Worm (Caenorhabditis elegans) whole organism, early embryonic: ENCODE measurements around the gene C50B6.1.

ENCODE experiments used
- B0310.2 ChIP-seq: sonication (generic microtip); optimal IDR thresholded peaks from 2 replicates; lab custom pipeline; 2016; ENCODE audit warnings: mild to moderate bottlenecking, missing genetic modification characterization, missing compliant biosample characterization
- ama-1 ChIP-seq: fragments of 150-350 bp; optimal IDR thresholded peaks from 2 replicates; lab custom pipeline; 2014
- ceh-13 ChIP-seq: fragments of 200-800 bp; sonication (Bioruptor generic); optimal IDR thresholded peaks from 2 replicates; lab custom pipeline; 2018; ENCODE audit warnings: mild to moderate bottlenecking, missing genetic modification characterization, missing compliant biosample characterization
- ets-7 ChIP-seq: sonication (generic microtip); optimal IDR thresholded peaks from 2 replicates; lab custom pipeline; 2016; ENCODE audit warnings: missing genotype, missing genetic modification characterization, missing compliant biosample characterization
- hmbx-1 ChIP-seq: sonication (generic microtip); optimal IDR thresholded peaks from 2 replicates; lab custom pipeline; 2016; ENCODE audit warnings: mild to moderate bottlenecking, missing genetic modification characterization, missing compliant biosample characterization
- hmg-4 ChIP-seq: fragments of 200-800 bp; sonication (Bioruptor generic); optimal IDR thresholded peaks from 2 replicates; lab custom pipeline; 2018; ENCODE audit warnings: mild to moderate bottlenecking, missing genetic modification characterization, missing compliant biosample characterization
- tbx-11 ChIP-seq: fragments of 200-800 bp; sonication (Bioruptor generic); IDR thresholded peaks from 2 replicates; pipeline ENCODE4 v1.3.6; 2022; ENCODE audit warnings: missing genetic modification characterization, missing compliant biosample characterization
- tbx-37 ChIP-seq: fragments of 200-800 bp; sonication (Bioruptor generic); conservative IDR thresholded peaks from 2 replicates; pipeline ENCODE4 v1.3.6; 2022; ENCODE audit warnings: missing genetic modification reagents, missing genetic modification characterization, missing compliant biosample characterization

DNA sequence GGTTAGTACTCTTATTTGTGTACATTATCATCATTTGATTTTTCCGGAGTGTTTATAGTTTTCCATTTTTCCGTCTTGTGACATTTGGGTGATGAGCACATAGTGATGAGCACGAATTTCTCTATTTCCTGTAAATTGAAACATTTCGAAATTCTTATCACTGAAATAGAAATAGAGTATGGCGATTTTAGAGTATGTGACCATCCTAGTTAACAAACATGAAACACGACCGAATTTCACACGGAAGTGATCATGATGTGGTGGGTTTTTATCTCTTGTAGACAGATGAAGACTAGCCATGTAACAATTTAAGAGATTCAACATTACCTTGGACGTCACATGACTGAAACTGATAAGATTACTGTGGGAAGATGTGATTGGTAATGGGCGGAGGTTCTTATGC lies 39.5 kb upstream of the C50B6.1 start:
- no peak for TF ChIP-seq hmbx-1 (tag; lab: Kevin White, UChicago)
- no peak for TF ChIP-seq tbx-11 (GFP tag; lab: Robert Waterston, UW)
- TF ChIP-seq tbx-37 (GFP tag; lab: Robert Waterston, UW), result no peak
- TF ChIP-seq ama-1 (lab: Kevin White, UChicago), result no peak
- no peak for TF ChIP-seq ceh-13
- no peak for TF ChIP-seq B0310.2 (tag; lab: Kevin White, UChicago)
- TF ChIP-seq hmg-4, result no peak
- TF ChIP-seq ets-7, result no peak
